Fruit fly (Drosophila melanogaster): Measurements from ENCODE around the gene me31B.

DNA sequence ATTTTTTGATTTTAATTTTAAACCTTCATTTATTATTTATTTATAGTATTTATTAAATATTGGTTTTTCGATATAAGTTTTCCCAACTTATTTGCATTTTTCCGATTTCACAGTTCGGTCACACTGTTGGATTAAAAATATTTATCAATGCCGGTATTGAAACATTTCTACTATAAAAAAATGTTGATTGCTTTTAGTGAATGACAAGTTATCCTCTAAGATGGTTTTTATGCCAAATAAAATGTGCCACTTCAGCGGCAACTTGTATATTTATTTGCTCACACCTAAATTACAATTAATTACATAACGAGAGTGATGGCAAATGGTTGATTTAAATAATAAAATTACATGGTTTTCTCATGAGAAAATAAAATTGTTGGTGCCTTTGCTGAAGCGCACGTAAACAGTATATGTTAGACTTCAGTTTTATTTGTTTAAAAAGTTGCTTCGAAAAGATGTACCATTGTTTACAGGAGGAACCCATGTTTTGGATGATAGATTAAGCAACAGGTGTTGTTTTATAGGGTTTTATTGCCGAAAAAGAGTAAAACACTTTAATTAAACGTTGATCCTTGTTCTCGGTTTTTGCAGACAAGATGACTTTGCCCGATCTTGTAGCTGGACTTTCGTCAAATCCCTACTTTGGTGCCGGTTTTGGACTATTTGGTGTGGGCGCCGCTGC is 16.4 kb upstream of the me31B start, which contains the start of gene Bcs1:
- TF ChIP-seq CG34367 (tag; optimal IDR thresholded peaks at IDR 0.05) (no peak), Pif1B (GFP tag; optimal IDR thresholded peaks at IDR 0.05) (no peak), CG14655 (GFP tag; optimal IDR thresholded peaks at IDR 0.05) (no peak), Pif1A (GFP tag; optimal IDR thresholded peaks at IDR 0.05) (no peak), fd96Ca (GFP tag; IDR thresholded peaks at IDR 0.05) (no peak), CG15710 (tag; optimal IDR thresholded peaks at IDR 0.05) (no peak), CG12605 (GFP tag; IDR thresholded peaks at IDR 0.05) (no peak), CG10348 (GFP tag; IDR thresholded peaks at IDR 0.05) (no peak)

Data from whole organism, pupa.